Worm (Caenorhabditis elegans): Measurements from ENCODE around the gene chil-8.

ce11 chrII:9868698-9869097 is 4.2 kb downstream of the chil-8 start, which contains the start of gene old-1:
- TF ChIP-seq pha-4 (tag; optimal IDR thresholded peaks at IDR 0.05) (no peak), nhr-28 (tag; optimal IDR thresholded peaks at IDR 0.05) (no peak), ces-1 (GFP tag; optimal IDR thresholded peaks at IDR 0.05) (no peak), unc-120 (tag; optimal IDR thresholded peaks at IDR 0.05; ENCODE audit: poor library complexity, severe bottlenecking) (no peak), mep-1 (tag; optimal IDR thresholded peaks at IDR 0.05) (no peak), cnd-1 (tag; optimal IDR thresholded peaks at IDR 0.05) (no peak), nhr-237 (tag; optimal IDR thresholded peaks at IDR 0.05) (no peak)

Data from whole organism, mixed stage, embryonic.